Worm (Caenorhabditis elegans) whole organism, young adult: ENCODE measurements around the gene R74.8.

Experiments
- F33H1.4 ChIP-seq: fragments of 200-800 bp; sonication (Bioruptor generic); IDR thresholded peaks from 2 replicates; pipeline ENCODE4 v1.3.6; 2022; ENCODE audit warnings: missing genetic modification reagents, missing genetic modification characterization, missing compliant biosample characterization
- F37B4.10 ChIP-seq: fragments of 200-800 bp; sonication (Bioruptor generic); IDR thresholded peaks from 2 replicates; pipeline ENCODE4 v1.3.6; 2022; ENCODE audit warnings: missing genetic modification characterization, missing compliant biosample characterization
- F52B5.7 ChIP-seq: sonication (generic microtip); optimal IDR thresholded peaks from 2 replicates; lab custom pipeline; 2016; ENCODE audit warnings: mild to moderate bottlenecking, missing genetic modification characterization, missing compliant biosample characterization
- K12H6.12 ChIP-seq: fragments of 200-800 bp; sonication (Bioruptor generic); optimal IDR thresholded peaks from 2 replicates; lab custom pipeline; 2018; ENCODE audit warnings: mild to moderate bottlenecking, missing genetic modification characterization, missing compliant biosample characterization
- Y67H2A.10 ChIP-seq: fragments of 200-800 bp; sonication (Bioruptor generic); conservative IDR thresholded peaks from 2 replicates; pipeline ENCODE4 v1.3.6; 2022; ENCODE audit warnings: missing genetic modification reagents, missing genetic modification characterization, missing compliant biosample characterization
- ZK185.1 ChIP-seq: sonication (generic microtip); optimal IDR thresholded peaks from 2 replicates; lab custom pipeline; 2016; ENCODE audit warnings: mild to moderate bottlenecking, missing genetic modification characterization, missing compliant biosample characterization; ENCODE audit not compliant: poor library complexity, severe bottlenecking
- akir-1 ChIP-seq: fragments of 200-800 bp; sonication (Bioruptor generic); optimal IDR thresholded peaks from 2 replicates; lab custom pipeline; 2018; ENCODE audit warnings: mild to moderate bottlenecking, missing genetic modification characterization, moderate library complexity, missing compliant biosample characterization
- aptf-2 ChIP-seq: fragments of 200-800 bp; sonication (Bioruptor generic); conservative IDR thresholded peaks from 2 replicates; pipeline ENCODE4 v1.3.6; 2022; ENCODE audit warnings: missing genetic modification reagents, missing genetic modification characterization, missing compliant biosample characterization
- athp-1 ChIP-seq: sonication (generic microtip); optimal IDR thresholded peaks from 2 replicates; lab custom pipeline; 2017; ENCODE audit warnings: mild to moderate bottlenecking, missing genetic modification characterization, missing compliant biosample characterization
- ccch-3 ChIP-seq: fragments of 200-800 bp; sonication (Bioruptor generic); optimal IDR thresholded peaks from 2 replicates; lab custom pipeline; 2018; ENCODE audit warnings: mild to moderate bottlenecking, missing genetic modification characterization, missing compliant biosample characterization
- cebp-1 ChIP-seq, 2 experiments: fragments of 200-800 bp in 1 of 2; sonication (Bioruptor generic) in 1 of 2; sonication (generic microtip) in 1 of 2; IDR thresholded peaks in 1 of 2; optimal IDR thresholded peaks in 1 of 2; 2 replicates each; pipeline versions ENCODE4 v1.3.6 to Lab custom; 2017 to 2022; ENCODE audit warnings: missing compliant biosample characterization in 2 of 2, missing genetic modification characterization in 2 of 2, mild to moderate bottlenecking in 1 of 2, missing genetic modification reagents in 1 of 2, moderate library complexity in 1 of 2
- cebp-2 ChIP-seq: fragments of 200-800 bp; sonication (Bioruptor generic); IDR thresholded peaks from 2 replicates; pipeline ENCODE4 v1.3.6; 2022; ENCODE audit warnings: missing genetic modification characterization, missing compliant biosample characterization
- ceh-40 ChIP-seq: fragments of 200-800 bp; sonication (Bioruptor generic); IDR thresholded peaks from 2 replicates; pipeline ENCODE4 v1.3.6; 2022; ENCODE audit warnings: missing genetic modification characterization, missing compliant biosample characterization
- ceh-79 ChIP-seq: sonication (generic microtip); optimal IDR thresholded peaks from 2 replicates; lab custom pipeline; 2017; ENCODE audit warnings: mild to moderate bottlenecking, missing genetic modification characterization, missing compliant biosample characterization
- dox-1 ChIP-seq: fragments of 200-800 bp; sonication (Bioruptor generic); IDR thresholded peaks from 2 replicates; pipeline ENCODE4 v1.3.6; 2022; ENCODE audit warnings: missing genetic modification reagents, missing genetic modification characterization, missing compliant biosample characterization
- dpff-1 ChIP-seq: sonication (generic microtip); optimal IDR thresholded peaks from 2 replicates; lab custom pipeline; 2017; ENCODE audit warnings: mild to moderate bottlenecking, missing genetic modification characterization, missing compliant biosample characterization
- egl-18 ChIP-seq: fragments of 200-800 bp; sonication (Bioruptor generic); IDR thresholded peaks from 2 replicates; pipeline ENCODE4 v1.3.6; 2022; ENCODE audit warnings: missing genetic modification reagents, missing genetic modification characterization, missing compliant biosample characterization
- egrh-3 ChIP-seq: fragments of 200-800 bp; sonication (Bioruptor generic); IDR thresholded peaks from 2 replicates; pipeline ENCODE4 v1.3.6; 2022; ENCODE audit warnings: missing genetic modification reagents, missing genetic modification characterization, missing compliant biosample characterization
- fkh-3 ChIP-seq: sonication (generic microtip); optimal IDR thresholded peaks from 2 replicates; lab custom pipeline; 2016; ENCODE audit warnings: mild to moderate bottlenecking, missing genetic modification characterization, missing compliant biosample characterization
- gei-17 ChIP-seq: fragments of 200-800 bp; sonication (Bioruptor generic); optimal IDR thresholded peaks from 2 replicates; lab custom pipeline; 2018; ENCODE audit warnings: mild to moderate bottlenecking, missing genetic modification characterization, missing compliant biosample characterization
- hmg-20 ChIP-seq: fragments of 200-800 bp; sonication (Bioruptor generic); IDR thresholded peaks from 2 replicates; pipeline ENCODE4 v1.3.6; 2022; ENCODE audit warnings: missing genetic modification reagents, missing genetic modification characterization, missing compliant biosample characterization
- lag-1 ChIP-seq: fragments of 200-800 bp; sonication (Bioruptor generic); IDR thresholded peaks from 2 replicates; pipeline ENCODE4 v1.3.6; 2022; ENCODE audit warnings: missing genetic modification reagents, missing genetic modification characterization, missing compliant biosample characterization
- let-526 ChIP-seq: fragments of 200-800 bp; sonication (Bioruptor generic); IDR thresholded peaks from 2 replicates; pipeline ENCODE4 v1.3.6; 2022; ENCODE audit warnings: missing genetic modification reagents, missing genetic modification characterization, missing compliant biosample characterization
- let-607 ChIP-seq, 2 experiments: fragments of 200-800 bp in 1 of 2; sonication (Bioruptor generic) in 1 of 2; sonication (generic microtip) in 1 of 2; optimal IDR thresholded peaks; 2 replicates each; lab custom pipeline; 2016 to 2018; ENCODE audit warnings: mild to moderate bottlenecking in 2 of 2, missing compliant biosample characterization in 2 of 2, missing genetic modification characterization in 2 of 2, moderate library complexity in 2 of 2, missing genotype in 1 of 2
- lin-40 ChIP-seq: sonication (generic microtip); optimal IDR thresholded peaks from 2 replicates; lab custom pipeline; 2016; ENCODE audit warnings: missing genetic modification characterization, mild to moderate bottlenecking, missing compliant biosample characterization, missing genotype, missing genetic modification reagents
- madf-3 ChIP-seq: fragments of 200-800 bp; sonication (Bioruptor generic); IDR thresholded peaks from 2 replicates; pipeline ENCODE4 v1.3.6; 2022; ENCODE audit warnings: missing genetic modification reagents, missing genetic modification characterization, missing compliant biosample characterization
- madf-6 ChIP-seq: fragments of 200-800 bp; sonication (Bioruptor generic); IDR thresholded peaks from 2 replicates; pipeline ENCODE4 v1.3.6; 2022; ENCODE audit warnings: missing genetic modification reagents, missing genetic modification characterization, missing compliant biosample characterization
- madf-8 ChIP-seq: fragments of 200-800 bp; sonication (Bioruptor generic); conservative IDR thresholded peaks from 2 replicates; pipeline ENCODE4 v1.3.6; 2022; ENCODE audit warnings: missing genetic modification reagents, missing genetic modification characterization, missing compliant biosample characterization
- mcd-1 ChIP-seq: fragments of 200-800 bp; sonication (Bioruptor generic); IDR thresholded peaks from 2 replicates; pipeline ENCODE4 v1.3.6; 2022; ENCODE audit warnings: missing genetic modification reagents, missing genetic modification characterization, missing compliant biosample characterization
- mes-4 ChIP-seq: sonication (generic microtip); optimal IDR thresholded peaks from 2 replicates; lab custom pipeline; 2016; ENCODE audit warnings: missing genotype, missing genetic modification characterization, missing compliant biosample characterization
- nfya-1 ChIP-seq: sonication (generic microtip); optimal IDR thresholded peaks from 2 replicates; lab custom pipeline; 2017; ENCODE audit warnings: antibody characterized with exemption, missing compliant biosample characterization, missing genetic modification characterization, borderline replicate concordance; ENCODE audit not compliant: insufficient read depth
- nhr-120 ChIP-seq: fragments of 200-800 bp; sonication (Bioruptor generic); IDR thresholded peaks from 2 replicates; pipeline ENCODE4 v1.3.6; 2022; ENCODE audit warnings: missing genetic modification characterization, missing compliant biosample characterization
- nhr-90 ChIP-seq: sonication (generic microtip); optimal IDR thresholded peaks from 2 replicates; lab custom pipeline; 2016; ENCODE audit warnings: missing genotype, mild to moderate bottlenecking, missing genetic modification characterization, missing compliant biosample characterization
- pbrm-1 ChIP-seq: fragments of 200-800 bp; sonication (Bioruptor generic); IDR thresholded peaks from 2 replicates; pipeline ENCODE4 v1.3.6; 2022; ENCODE audit warnings: missing genetic modification reagents, missing genetic modification characterization, missing compliant biosample characterization
- pha-4 ChIP-seq: fragments of 150-350 bp; sonication (generic microtip); optimal IDR thresholded peaks from 2 replicates; lab custom pipeline; 2014; ENCODE audit warnings: missing biosample characterization, missing genetic modification reagents, missing genetic modification characterization
- rcor-1 ChIP-seq: fragments of 200-800 bp; sonication (Bioruptor generic); IDR thresholded peaks from 2 replicates; pipeline ENCODE4 v1.3.6; 2022; ENCODE audit warnings: missing genetic modification reagents, missing genetic modification characterization, missing compliant biosample characterization
- rpc-1 ChIP-seq, 2 experiments: fragments of 150-350 bp in 1 of 2; sonication (generic microtip) in 1 of 2; optimal IDR thresholded peaks; 2 replicates each; lab custom pipeline; 2014 to 2018; ENCODE audit warnings: missing biosample characterization in 1 of 2, missing genetic modification characterization in 1 of 2, missing genetic modification reagents in 1 of 2, missing genotype in 1 of 2
- sdz-38 ChIP-seq: sonication (generic microtip); optimal IDR thresholded peaks from 2 replicates; lab custom pipeline; 2016; ENCODE audit warnings: missing genotype, missing genetic modification characterization, missing compliant biosample characterization
- somi-1 ChIP-seq: fragments of 200-800 bp; sonication (Bioruptor generic); optimal IDR thresholded peaks from 2 replicates; lab custom pipeline; 2018; ENCODE audit warnings: mild to moderate bottlenecking, missing genetic modification characterization, missing compliant biosample characterization
- sptf-2 ChIP-seq: fragments of 200-800 bp; sonication (Bioruptor generic); optimal IDR thresholded peaks from 2 replicates; lab custom pipeline; 2018; ENCODE audit warnings: mild to moderate bottlenecking, missing genetic modification characterization, missing compliant biosample characterization
- tbp1 ChIP-seq: fragments of 200-800 bp; sonication (Bioruptor generic); optimal IDR thresholded peaks from 2 replicates; lab custom pipeline; 2018; ENCODE audit warnings: mild to moderate bottlenecking, missing genetic modification characterization, missing compliant biosample characterization
- unc-130 ChIP-seq: sonication (generic microtip); optimal IDR thresholded peaks from 2 replicates; lab custom pipeline; 2016; ENCODE audit warnings: missing genetic modification reagents, missing genetic modification characterization, missing compliant biosample characterization
- unc-62 ChIP-seq: fragments of 150-350 bp; optimal IDR thresholded peaks from 2 replicates; lab custom pipeline; 2014; ENCODE audit warnings: missing biosample characterization, missing genetic modification reagents, missing genetic modification characterization
- zim-3 ChIP-seq: sonication (generic microtip); optimal IDR thresholded peaks from 2 replicates; lab custom pipeline; 2017; ENCODE audit warnings: mild to moderate bottlenecking, missing genetic modification characterization, moderate library complexity, missing compliant biosample characterization
- ztf-18 ChIP-seq: sonication (generic microtip); optimal IDR thresholded peaks from 2 replicates; lab custom pipeline; 2016; ENCODE audit warnings: missing genotype, mild to moderate bottlenecking, missing genetic modification characterization, missing compliant biosample characterization
- ztf-3 ChIP-seq: fragments of 200-800 bp; sonication (Bioruptor generic); optimal IDR thresholded peaks from 2 replicates; lab custom pipeline; 2018; ENCODE audit warnings: mild to moderate bottlenecking, missing genetic modification characterization, missing compliant biosample characterization

R74.8 gene

ce11 chrIII:4195306-4196008, 10.6 kb upstream of the R74.8 start (continued):
- TF ChIP-seq F33H1.4 (GFP tag; lab: Robert Waterston, UW) = 0 out of 2 replicates have a peak, but pooled peaks have one; percentile 11
- peak; percentile 55; the same call in 1 of the 2 replicates for TF ChIP-seq pbrm-1 (GFP tag; lab: Robert Waterston, UW)
- TF ChIP-seq akir-1 = no peak
- TF ChIP-seq hmg-20 = peak; percentile 81
- TF ChIP-seq tbp1 (GFP tag; lab: Kevin White, UChicago) = peak; percentile 41
- no peak for TF ChIP-seq lag-1
- no peak for TF ChIP-seq unc-130 (GFP tag; lab: Kevin White, UChicago)
- TF ChIP-seq ZK185.1 (tag; lab: Kevin White, UChicago) = peak; percentile 72
- 0 out of 2 replicates have a peak, but pooled peaks have one; percentile 49 for TF ChIP-seq let-526 (GFP tag; lab: Robert Waterston, UW)
- TF ChIP-seq somi-1 (GFP tag; lab: Kevin White, UChicago) = no peak
- no peak for TF ChIP-seq sdz-38
- peak; percentile 93 for TF ChIP-seq nhr-120 (GFP tag; lab: Robert Waterston, UW)
- TF ChIP-seq F52B5.7 (tag; lab: Kevin White, UChicago) = peak; percentile 46
- TF ChIP-seq let-607 (tag; optimal IDR thresholded peaks at IDR 0.05; lab: Kevin White, UChicago) = peak; percentile 67 to 89
- peak; percentile 80 for TF ChIP-seq fkh-3 (tag; lab: Kevin White, UChicago)
- TF ChIP-seq lin-40 = peak; percentile 57
- peak; percentile 39 for TF ChIP-seq K12H6.12 (tag; lab: Kevin White, UChicago)
- no peak for TF ChIP-seq madf-8
- TF ChIP-seq ztf-3 (GFP tag; lab: Kevin White, UChicago) = no peak
- no peak for TF ChIP-seq aptf-2 (GFP tag; lab: Robert Waterston, UW)
- TF ChIP-seq unc-62 (GFP tag; lab: Kevin White, UChicago) = no peak
- peak; percentile 68 for TF ChIP-seq athp-1
- no peak for TF ChIP-seq egl-18
- 0 out of 2 replicates have a peak, but pooled peaks have one; percentile 19 for TF ChIP-seq mcd-1
- TF ChIP-seq egrh-3 (GFP tag; lab: Robert Waterston, UW) = no peak
- TF ChIP-seq F37B4.10 (GFP tag; lab: Robert Waterston, UW) = no peak
- TF ChIP-seq nfya-1 = no peak
- peak; percentile 56; the same call in 1 of the 2 replicates for TF ChIP-seq madf-3 (GFP tag; lab: Robert Waterston, UW)
- TF ChIP-seq zim-3 (tag; lab: Kevin White, UChicago) = peak; percentile 74
- no peak for TF ChIP-seq rcor-1 (GFP tag; lab: Robert Waterston, UW)
- TF ChIP-seq madf-6 (GFP tag; lab: Robert Waterston, UW) = peak; percentile 66
- TF ChIP-seq cebp-1 (GFP tag; IDR thresholded peaks at IDR 0.05; lab: Robert Waterston, UW) = no peak
- TF ChIP-seq cebp-1 (tag; optimal IDR thresholded peaks at IDR 0.05; lab: Kevin White, UChicago) = peak; percentile 62
- TF ChIP-seq ccch-3 (GFP tag; lab: Kevin White, UChicago) = no peak
- TF ChIP-seq ztf-18 (tag; lab: Kevin White, UChicago) = no peak
- TF ChIP-seq dox-1 (GFP tag; lab: Robert Waterston, UW) = peak; percentile 46
- no peak for TF ChIP-seq cebp-2 (GFP tag; lab: Robert Waterston, UW)
- peak; percentile 59 for TF ChIP-seq nhr-90 (tag; lab: Kevin White, UChicago)
- TF ChIP-seq ceh-79 (tag; lab: Kevin White, UChicago) = peak; percentile 33
- TF ChIP-seq dpff-1 (tag; lab: Kevin White, UChicago) = peak; percentile 96
- TF ChIP-seq sptf-2 = no peak
- peak; percentile 73 for TF ChIP-seq gei-17 (GFP tag; lab: Kevin White, UChicago)
- no peak for TF ChIP-seq pha-4 (tag; lab: Kevin White, UChicago)
- TF ChIP-seq Y67H2A.10 (GFP tag; lab: Robert Waterston, UW) = no peak
- TF ChIP-seq rpc-1 (optimal IDR thresholded peaks at IDR 0.05; lab: Kevin White, UChicago) = no peak
- TF ChIP-seq rpc-1 (tag; optimal IDR thresholded peaks at IDR 0.05; lab: Kevin White, UChicago) = no peak
- TF ChIP-seq ceh-40 (GFP tag; lab: Robert Waterston, UW) = peak; percentile 64; the same call in 1 of the 2 replicates
- TF ChIP-seq mes-4 = no peak
